Worm (Caenorhabditis elegans) whole organism, early embryonic: ENCODE data around the gene cyp-29A2.

Experiments
- B0310.2 ChIP-seq: sonication (generic microtip); optimal IDR thresholded peaks from 2 replicates; lab custom pipeline; 2016; ENCODE audit warnings: mild to moderate bottlenecking, missing genetic modification characterization, missing compliant biosample characterization
- F13C5.2 ChIP-seq: sonication (generic microtip); optimal IDR thresholded peaks from 2 replicates; lab custom pipeline; 2017; ENCODE audit warnings: mild to moderate bottlenecking, missing genetic modification characterization, inconsistent platforms, missing compliant biosample characterization
- aly-1 ChIP-seq: sonication (generic microtip); optimal IDR thresholded peaks from 2 replicates; lab custom pipeline; 2016; ENCODE audit warnings: missing genetic modification characterization, missing compliant biosample characterization
- ama-1 ChIP-seq: fragments of 150-350 bp; optimal IDR thresholded peaks from 2 replicates; lab custom pipeline; 2014
- ceh-13 ChIP-seq: fragments of 200-800 bp; sonication (Bioruptor generic); optimal IDR thresholded peaks from 2 replicates; lab custom pipeline; 2018; ENCODE audit warnings: mild to moderate bottlenecking, missing genetic modification characterization, missing compliant biosample characterization
- ceh-36 ChIP-seq: sonication (generic microtip); optimal IDR thresholded peaks from 2 replicates; lab custom pipeline; 2016; ENCODE audit warnings: missing genetic modification characterization, inconsistent platforms, missing compliant biosample characterization
- ets-7 ChIP-seq: sonication (generic microtip); optimal IDR thresholded peaks from 2 replicates; lab custom pipeline; 2016; ENCODE audit warnings: missing genotype, missing genetic modification characterization, missing compliant biosample characterization
- flt-1 ChIP-seq: fragments of 200-800 bp; sonication (Bioruptor generic); IDR thresholded peaks from 2 replicates; pipeline ENCODE4 v1.3.6; 2022; ENCODE audit warnings: missing genetic modification characterization, missing compliant biosample characterization
- hmbx-1 ChIP-seq: sonication (generic microtip); optimal IDR thresholded peaks from 2 replicates; lab custom pipeline; 2016; ENCODE audit warnings: mild to moderate bottlenecking, missing genetic modification characterization, missing compliant biosample characterization
- hmg-4 ChIP-seq: fragments of 200-800 bp; sonication (Bioruptor generic); optimal IDR thresholded peaks from 2 replicates; lab custom pipeline; 2018; ENCODE audit warnings: mild to moderate bottlenecking, missing genetic modification characterization, missing compliant biosample characterization
- hnd-1 ChIP-seq: sonication (generic microtip); optimal IDR thresholded peaks from 2 replicates; lab custom pipeline; 2016; ENCODE audit warnings: missing genetic modification characterization, missing compliant biosample characterization
- pes-1 ChIP-seq: fragments of 200-800 bp; sonication (Bioruptor generic); IDR thresholded peaks from 2 replicates; pipeline ENCODE4 v1.3.6; 2022; ENCODE audit warnings: missing genetic modification reagents, missing genetic modification characterization, missing compliant biosample characterization
- scrt-1 ChIP-seq: fragments of 200-800 bp; sonication (Bioruptor generic); IDR thresholded peaks from 2 replicates; pipeline ENCODE4 v1.3.6; 2022; ENCODE audit warnings: missing genetic modification characterization, missing compliant biosample characterization
- sea-1 ChIP-seq: fragments of 200-800 bp; sonication (Bioruptor generic); conservative IDR thresholded peaks from 2 replicates; pipeline ENCODE4 v1.3.6; 2022; ENCODE audit warnings: missing genetic modification characterization, missing compliant biosample characterization
- tbx-11 ChIP-seq: fragments of 200-800 bp; sonication (Bioruptor generic); IDR thresholded peaks from 2 replicates; pipeline ENCODE4 v1.3.6; 2022; ENCODE audit warnings: missing genetic modification characterization, missing compliant biosample characterization
- tbx-37 ChIP-seq: fragments of 200-800 bp; sonication (Bioruptor generic); conservative IDR thresholded peaks from 2 replicates; pipeline ENCODE4 v1.3.6; 2022; ENCODE audit warnings: missing genetic modification reagents, missing genetic modification characterization, missing compliant biosample characterization
- tra-4 ChIP-seq: sonication (generic microtip); optimal IDR thresholded peaks from 2 replicates; lab custom pipeline; 2017; ENCODE audit warnings: missing genetic modification characterization, missing compliant biosample characterization

The cyp-29A2 gene

ce11 chrV:11180951-11181350, 36.4 kb upstream of the cyp-29A2 start:
- TF ChIP-seq sea-1 (no peak), ceh-36 (tag; lab: Kevin White, UChicago) (no peak), ama-1 (lab: Kevin White, UChicago) (no peak), tbx-37 (GFP tag; lab: Robert Waterston, UW) (no peak), tbx-11 (GFP tag; lab: Robert Waterston, UW) (no peak), hnd-1 (tag; lab: Kevin White, UChicago) (no peak), tra-4 (tag; lab: Kevin White, UChicago) (no peak), scrt-1 (no peak), pes-1 (no peak), F13C5.2 (no peak), hmbx-1 (tag; lab: Kevin White, UChicago) (no peak), aly-1 (tag; lab: Kevin White, UChicago) (no peak), B0310.2 (tag; lab: Kevin White, UChicago) (no peak), hmg-4 (no peak)

DNA sequence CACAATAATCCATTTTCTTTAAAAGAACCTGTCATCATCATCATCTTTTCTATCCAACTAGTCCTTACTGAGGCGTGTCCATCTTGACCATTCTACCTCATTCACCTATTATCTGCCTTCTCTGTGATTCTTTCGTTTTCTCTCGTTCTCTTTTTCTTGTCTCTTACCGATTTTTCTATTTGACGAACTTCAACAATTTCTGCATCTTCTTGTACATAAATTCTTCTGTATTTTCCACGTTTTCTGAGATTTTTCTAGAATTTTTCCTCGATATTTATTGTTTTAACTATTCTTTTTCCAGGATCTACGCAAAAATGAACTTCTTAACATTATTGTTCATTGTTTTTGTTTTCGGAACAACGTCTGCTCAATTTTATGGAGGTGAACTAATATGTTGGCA, 34.5 kb upstream of the cyp-29A2 start, which contains the start of gene cnc-10:
Gene cnc-10, plus strand, starts transcription at position 301 of the 400 bp plus-strand sequence.
- TF ChIP-seq flt-1 (GFP tag; lab: Robert Waterston, UW) = no peak
- TF ChIP-seq hmbx-1 (tag; lab: Kevin White, UChicago) = no peak
- TF ChIP-seq hmg-4 = no peak
- TF ChIP-seq F13C5.2 = no peak
- TF ChIP-seq aly-1 (tag; lab: Kevin White, UChicago) = no peak
- TF ChIP-seq hnd-1 (tag; lab: Kevin White, UChicago) = no peak
- TF ChIP-seq tbx-11 (GFP tag; lab: Robert Waterston, UW) = no peak
- no peak for TF ChIP-seq tbx-37 (GFP tag; lab: Robert Waterston, UW)
- TF ChIP-seq B0310.2 (tag; lab: Kevin White, UChicago) = no peak
- no peak for TF ChIP-seq pes-1
- TF ChIP-seq ceh-13 (GFP tag; lab: Kevin White, UChicago) = no peak
- TF ChIP-seq scrt-1 = no peak
- TF ChIP-seq ceh-36 (tag; lab: Kevin White, UChicago) = no peak

DNA sequence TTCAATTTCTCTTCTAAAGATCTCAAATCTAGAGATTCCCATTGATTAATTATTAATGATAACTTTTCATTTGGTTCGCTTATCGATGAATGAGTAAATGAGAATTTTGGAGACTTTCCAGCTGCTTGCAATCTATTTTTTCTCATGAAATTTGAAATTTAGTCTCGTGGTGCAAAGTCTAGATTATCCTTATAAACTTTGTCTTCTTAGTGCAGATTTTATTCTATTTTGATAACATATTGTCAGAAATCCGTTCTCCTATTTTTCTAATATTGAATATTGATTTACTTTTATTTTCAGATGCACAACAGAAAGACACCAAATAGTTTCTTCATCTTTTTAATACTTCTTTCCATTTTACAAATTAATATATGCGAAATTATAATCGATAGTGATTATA, 26.4 kb upstream of the cyp-29A2 start, which contains the start of gene lgc-49:
Gene lgc-49, plus strand, starts transcription at position 301 of the 400 bp plus-strand sequence.
- TF ChIP-seq aly-1 (tag; lab: Kevin White, UChicago) (no peak), hmbx-1 (tag; lab: Kevin White, UChicago) (no peak), tbx-37 (GFP tag; lab: Robert Waterston, UW) (no peak), B0310.2 (tag; lab: Kevin White, UChicago) (no peak), pes-1 (no peak), flt-1 (GFP tag; lab: Robert Waterston, UW) (no peak), ama-1 (lab: Kevin White, UChicago) (no peak), ceh-13 (GFP tag; lab: Kevin White, UChicago) (no peak), hnd-1 (tag; lab: Kevin White, UChicago) (no peak), tra-4 (tag; lab: Kevin White, UChicago) (no peak), ets-7 (tag; lab: Kevin White, UChicago) (no peak), hmg-4 (no peak), F13C5.2 (no peak), sea-1 (no peak), scrt-1 (no peak), tbx-11 (GFP tag; lab: Robert Waterston, UW) (no peak), ceh-36 (tag; lab: Kevin White, UChicago) (no peak)

- TF ChIP-seq B0310.2 (tag; lab: Kevin White, UChicago) (no peak), hmbx-1 (tag; lab: Kevin White, UChicago) (no peak), scrt-1 (no peak), ama-1 (lab: Kevin White, UChicago) (no peak), F13C5.2 (no peak), ceh-36 (tag; lab: Kevin White, UChicago) (no peak), tbx-37 (GFP tag; lab: Robert Waterston, UW) (no peak), ceh-13 (GFP tag; lab: Kevin White, UChicago) (no peak), tra-4 (tag; lab: Kevin White, UChicago) (no peak), aly-1 (tag; lab: Kevin White, UChicago) (no peak), sea-1 (no peak), hmg-4 (no peak), pes-1 (no peak), tbx-11 (GFP tag; lab: Robert Waterston, UW) (no peak)
Observed at ce11 chrV:11196109-11196508, 21.3 kb upstream of the cyp-29A2 start, which contains the start of gene clc-6. Gene clc-6, minus strand, starts transcription at chrV:11196209.

DNA sequence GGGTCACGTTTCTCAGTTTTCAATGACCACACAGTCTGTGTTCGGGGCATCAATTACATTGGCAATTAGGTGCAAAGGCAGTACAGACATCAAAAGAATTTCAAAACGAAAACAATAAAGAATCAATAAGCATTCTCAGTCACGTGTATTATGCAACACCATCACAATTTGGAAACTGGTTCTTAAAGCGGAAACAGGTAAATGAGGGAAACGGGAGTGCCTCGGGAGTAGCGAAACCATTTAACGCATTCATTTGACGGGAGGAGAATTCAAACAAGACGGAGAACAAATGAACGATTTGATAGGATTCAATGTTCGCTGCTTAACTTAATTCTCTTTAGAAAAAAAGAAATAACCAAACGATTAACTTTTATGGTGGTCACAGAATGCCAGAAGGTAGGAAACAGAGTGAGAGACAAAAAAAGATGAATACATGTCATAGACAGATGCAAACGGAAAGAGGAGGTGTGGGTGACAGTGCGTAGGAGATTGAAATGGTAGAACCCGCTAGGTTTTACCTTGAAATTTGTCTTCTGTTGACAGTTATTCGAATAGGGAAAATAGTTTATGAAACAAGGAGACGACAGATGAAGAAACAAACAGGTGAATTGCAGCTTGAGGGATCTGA, 20.6 kb upstream of the cyp-29A2 start:
- TF ChIP-seq tra-4 (tag; lab: Kevin White, UChicago) = no peak

ce11 chrV:11198094-11198493, 19.3 kb upstream of the cyp-29A2 start:
- no peak for TF ChIP-seq hmg-4
- TF ChIP-seq tbx-11 (GFP tag; lab: Robert Waterston, UW) = no peak
- TF ChIP-seq F13C5.2 = no peak

- no peak for TF ChIP-seq tbx-37 (GFP tag; lab: Robert Waterston, UW)
- TF ChIP-seq ets-7 (tag; lab: Kevin White, UChicago) = no peak
- no peak for TF ChIP-seq B0310.2 (tag; lab: Kevin White, UChicago)
- no peak for TF ChIP-seq scrt-1
- no peak for TF ChIP-seq ama-1 (lab: Kevin White, UChicago)
- TF ChIP-seq hmg-4 = no peak
- no peak for TF ChIP-seq ceh-13 (GFP tag; lab: Kevin White, UChicago)
- no peak for TF ChIP-seq ceh-36 (tag; lab: Kevin White, UChicago)
- TF ChIP-seq sea-1 = no peak
- TF ChIP-seq pes-1 = no peak
- no peak for TF ChIP-seq F13C5.2
- no peak for TF ChIP-seq hnd-1 (tag; lab: Kevin White, UChicago)
- TF ChIP-seq flt-1 (GFP tag; lab: Robert Waterston, UW) = no peak
- TF ChIP-seq aly-1 (tag; lab: Kevin White, UChicago) = no peak
- TF ChIP-seq hmbx-1 (tag; lab: Kevin White, UChicago) = no peak
- TF ChIP-seq tra-4 (tag; lab: Kevin White, UChicago) = no peak
- no peak for TF ChIP-seq tbx-11 (GFP tag; lab: Robert Waterston, UW)
Observed at ce11 chrV:11199497-11199896, 17.9 kb upstream of the cyp-29A2 start.
